Worm (Caenorhabditis elegans) whole organism, L3 larva: Measurements from ENCODE around the gene Y82E9BR.5.

ENCODE experiments used
- aly-2 ChIP-seq: fragments of 150-350 bp; optimal IDR thresholded peaks from 2 replicates; lab custom pipeline; 2014; ENCODE audit warnings: missing biosample characterization, missing genetic modification characterization
- fkh-10 ChIP-seq: sonication (generic microtip); optimal IDR thresholded peaks from 2 replicates; lab custom pipeline; 2017; ENCODE audit warnings: missing biosample characterization, missing genetic modification reagents, missing genetic modification characterization
- lin-15B ChIP-seq: fragments of 150-350 bp; optimal IDR thresholded peaks from 2 replicates; lab custom pipeline; 2014; ENCODE audit warnings: missing biosample characterization, missing genetic modification characterization
- nhr-23 ChIP-seq: fragments of 150-350 bp; optimal IDR thresholded peaks from 2 replicates; lab custom pipeline; 2014; ENCODE audit warnings: missing biosample characterization, missing genetic modification reagents, missing genetic modification characterization
- nhr-237 ChIP-seq: fragments of 150-350 bp; optimal IDR thresholded peaks from 2 replicates; lab custom pipeline; 2014; ENCODE audit warnings: missing biosample characterization, missing genetic modification characterization
- nhr-43 ChIP-seq: sonication (generic microtip); optimal IDR thresholded peaks from 2 replicates; lab custom pipeline; 2016; ENCODE audit warnings: mild to moderate bottlenecking, missing genetic modification characterization, missing compliant biosample characterization; ENCODE audit not compliant: poor library complexity, severe bottlenecking
- snpc-4 ChIP-seq: fragments of 150-350 bp; optimal IDR thresholded peaks from 2 replicates; lab custom pipeline; 2014; ENCODE audit warnings: missing biosample characterization, missing genetic modification characterization
- unc-62 ChIP-seq: fragments of 150-350 bp; sonication (generic microtip); optimal IDR thresholded peaks from 4 replicates; lab custom pipeline; 2014; ENCODE audit warnings: missing biosample characterization, missing genetic modification reagents, missing genetic modification characterization
- ztf-11 ChIP-seq: fragments of 150-350 bp; optimal IDR thresholded peaks from 2 replicates; lab custom pipeline; 2014; ENCODE audit warnings: missing biosample characterization, missing genetic modification characterization

ce11 chrIII:1384694-1385093 is 524 bp downstream of the Y82E9BR.5 start:
- no peak for TF ChIP-seq snpc-4 (tag; lab: Kevin White, UChicago)
- no peak for TF ChIP-seq unc-62 (GFP tag; lab: Kevin White, UChicago)
- TF ChIP-seq nhr-237: no peak
- no peak for TF ChIP-seq nhr-43 (tag; lab: Kevin White, UChicago)
- TF ChIP-seq aly-2: no peak
- no peak for TF ChIP-seq ztf-11 (tag; lab: Kevin White, UChicago)
- no peak for TF ChIP-seq fkh-10 (GFP tag; lab: Kevin White, UChicago)
- no peak for TF ChIP-seq nhr-23 (tag; lab: Kevin White, UChicago)
- TF ChIP-seq lin-15B (tag; lab: Kevin White, UChicago): no peak
